Worm (Caenorhabditis elegans): ENCODE measurements around the gene F56A8.5.

The F56A8.5 gene

ce11 chrIII:13272227-13272626 lies 6.6 kb downstream of the F56A8.5 start:
- TF ChIP-seq fkh-8 (tag; optimal IDR thresholded peaks at IDR 0.05) (peak; percentile 15), blmp-1 (tag; optimal IDR thresholded peaks at IDR 0.05) (peak; percentile 74), mep-1 (tag; optimal IDR thresholded peaks at IDR 0.05) (no peak), tlp-1 (tag; optimal IDR thresholded peaks at IDR 0.05) (no peak), ces-1 (GFP tag; optimal IDR thresholded peaks at IDR 0.05) (no peak)

ce11 chrIII:13272788-13273187 lies 7.1 kb downstream of the F56A8.5 start:
- no peak for TF ChIP-seq pag-3 (tag; optimal IDR thresholded peaks at IDR 0.05; ENCODE audit: borderline replicate concordance, insufficient read depth)
- TF ChIP-seq nhr-85 (tag) = no peak
- TF ChIP-seq unc-98 (GFP tag; IDR thresholded peaks at IDR 0.05) = no peak
- no peak for TF ChIP-seq nhr-47 (tag; optimal IDR thresholded peaks at IDR 0.05)
- TF ChIP-seq lir-3 (tag; optimal IDR thresholded peaks at IDR 0.05; ENCODE audit: poor library complexity) = no peak
- TF ChIP-seq nhr-71 (tag; optimal IDR thresholded peaks at IDR 0.05) = no peak
- no peak for TF ChIP-seq sox-4 (tag; optimal IDR thresholded peaks at IDR 0.05)
- TF ChIP-seq sup-37 (GFP tag; optimal IDR thresholded peaks at IDR 0.05) = no peak
- no peak for TF ChIP-seq elt-2 (tag; optimal IDR thresholded peaks at IDR 0.05)
- no peak for TF ChIP-seq tbx-2 (tag; optimal IDR thresholded peaks at IDR 0.05)
- no peak for TF ChIP-seq ama-1 (optimal IDR thresholded peaks at IDR 0.05)
- no peak for TF ChIP-seq rnt-1 (tag; optimal IDR thresholded peaks at IDR 0.05)
- TF ChIP-seq lin-39 (tag; optimal IDR thresholded peaks at IDR 0.05) = no peak
- no peak for TF ChIP-seq lin-13 (GFP tag; optimal IDR thresholded peaks at IDR 0.05)
- TF ChIP-seq ceh-63 (GFP tag; optimal IDR thresholded peaks at IDR 0.05) = no peak
- no peak for TF ChIP-seq irx-1 (tag; optimal IDR thresholded peaks at IDR 0.05)

- TF ChIP-seq ets-5 (GFP tag; IDR thresholded peaks at IDR 0.05) (no peak), fkh-10 (GFP tag; optimal IDR thresholded peaks at IDR 0.05) (peak; percentile 88), nhr-77 (tag; optimal IDR thresholded peaks at IDR 0.05) (peak; percentile 20), sup-37 (GFP tag; optimal IDR thresholded peaks at IDR 0.05) (no peak), ceh-82 (tag; optimal IDR thresholded peaks at IDR 0.05) (peak; percentile 19 to 72 (median 68)), mab-9 (GFP tag; IDR thresholded peaks at IDR 0.05) (peak; percentile 65), blmp-1 (tag; optimal IDR thresholded peaks at IDR 0.05) (no peak), F16B12.6 (tag; optimal IDR thresholded peaks at IDR 0.05) (no peak), ces-1 (GFP tag; optimal IDR thresholded peaks at IDR 0.05) (no peak), Y116A8C.19 (tag; optimal IDR thresholded peaks at IDR 0.05; ENCODE audit: borderline replicate concordance) (no peak), ceh-90 (tag; optimal IDR thresholded peaks at IDR 0.05) (no peak), egl-27 (tag; optimal IDR thresholded peaks at IDR 0.05) (peak in 1 of 2 experiments; percentile 25), lin-14 (GFP tag; optimal IDR thresholded peaks at IDR 0.05) (peak; percentile 95), rnt-1 (tag; optimal IDR thresholded peaks at IDR 0.05) (peak; percentile 37), jun-1 (tag; optimal IDR thresholded peaks at IDR 0.05) (peak; percentile 46), nhr-28 (tag; optimal IDR thresholded peaks at IDR 0.05) (no peak), fkh-4 (tag; optimal IDR thresholded peaks at IDR 0.05; ENCODE audit: borderline replicate concordance) (no peak), lsy-2 (tag; optimal IDR thresholded peaks at IDR 0.05) (peak; percentile 51 to 75), efl-1 (optimal IDR thresholded peaks at IDR 0.05) (peak; percentile 67 to 80), efl-1 (GFP tag; optimal IDR thresholded peaks at IDR 0.05 in 1 of 2) (peak; percentile 17 to 82), ztf-4 (tag; optimal IDR thresholded peaks at IDR 0.05) (peak; percentile 63), efl-3 (GFP tag; optimal IDR thresholded peaks at IDR 0.05) (no peak), fos-1 (tag; optimal IDR thresholded peaks at IDR 0.05) (peak; percentile 65), unc-86 (tag; optimal IDR thresholded peaks at IDR 0.05) (peak; percentile 90), C04F5.9 (tag; optimal IDR thresholded peaks at IDR 0.05) (no peak), mef-2 (tag; optimal IDR thresholded peaks at IDR 0.05) (no peak), dpl-1 (GFP tag; optimal IDR thresholded peaks at IDR 0.05) (peak; percentile 31 to 45 (median 37)), nhr-19 (GFP tag; conservative IDR thresholded peaks at IDR 0.05) (peak; percentile 48), ceh-8 (GFP tag; optimal IDR thresholded peaks at IDR 0.05) (peak; percentile 30), grh-1 (GFP tag; IDR thresholded peaks at IDR 0.05) (no peak), unc-30 (tag; optimal IDR thresholded peaks at IDR 0.05) (no peak), nhr-76 (tag; optimal IDR thresholded peaks at IDR 0.05) (peak; percentile 16), nhr-47 (tag; optimal IDR thresholded peaks at IDR 0.05) (peak; percentile 85), lir-3 (tag; optimal IDR thresholded peaks at IDR 0.05; ENCODE audit: poor library complexity) (peak; percentile 24), mep-1 (tag; optimal IDR thresholded peaks at IDR 0.05) (peak; percentile 5), C16A3.4 (tag; optimal IDR thresholded peaks at IDR 0.05) (peak; percentile 2)
These were observed 10.1 kb downstream of the F56A8.5 start for ce11 chrIII:13275784-13276183.
